Fruit fly (Drosophila melanogaster) whole organism, pupa: ENCODE measurements around the gene cactin.
A peak's percentile ranks its signal among the peaks of the same experiment; 100 is the strongest.

Source experiments
- CG10348 ChIP-seq: fragments of 200-800 bp; sonication (Bioruptor generic); IDR thresholded peaks from 2 replicates; pipeline ENCODE4 v1.3.6; 2022; ENCODE audit warnings: missing biosample characterization, missing genetic modification characterization
- CG12605 ChIP-seq: fragments of 200-800 bp; sonication (Bioruptor generic); IDR thresholded peaks from 2 replicates; pipeline ENCODE4 v1.3.6; 2022; ENCODE audit warnings: missing biosample characterization, missing genetic modification characterization
- CG13204 ChIP-seq: fragments of 200-800 bp; sonication (Bioruptor generic); optimal IDR thresholded peaks from 2 replicates; lab custom pipeline; 2018; ENCODE audit warnings: missing biosample characterization, mild to moderate bottlenecking, missing genetic modification characterization, moderate library complexity
- CG14655 ChIP-seq: fragments of 200-800 bp; sonication (Bioruptor generic); optimal IDR thresholded peaks from 3 replicates; lab custom pipeline; 2017; ENCODE audit warnings: mild to moderate bottlenecking, missing biosample characterization, missing genetic modification reagents, missing genetic modification characterization
- CG15710 ChIP-seq: fragments of 200-800 bp; sonication (Bioruptor generic); optimal IDR thresholded peaks from 2 replicates; lab custom pipeline; 2018; ENCODE audit warnings: missing biosample characterization, mild to moderate bottlenecking, missing genetic modification characterization, moderate library complexity
- CG17806 ChIP-seq: fragments of 200-800 bp; sonication (Bioruptor generic); optimal IDR thresholded peaks from 2 replicates; lab custom pipeline; 2018; ENCODE audit warnings: missing biosample characterization, mild to moderate bottlenecking, missing genetic modification characterization, moderate library complexity
- CG32121 ChIP-seq: fragments of 200-800 bp; sonication (Bioruptor generic); IDR thresholded peaks from 2 replicates; pipeline ENCODE4 v1.3.6; 2022; ENCODE audit warnings: missing biosample characterization, missing genetic modification characterization
- CG34367 ChIP-seq: fragments of 200-800 bp; sonication (Bioruptor generic); optimal IDR thresholded peaks from 2 replicates; lab custom pipeline; 2018; ENCODE audit warnings: missing biosample characterization, mild to moderate bottlenecking, missing genetic modification characterization
- CG4496 ChIP-seq: fragments of 200-800 bp; sonication (Bioruptor generic); IDR thresholded peaks from 3 replicates; pipeline ENCODE4 v1.3.6; 2022; ENCODE audit warnings: missing biosample characterization, missing genetic modification characterization
- CG8159 ChIP-seq: fragments of 200-800 bp; sonication (Bioruptor generic); optimal IDR thresholded peaks from 3 replicates; lab custom pipeline; 2018; ENCODE audit warnings: missing biosample characterization, mild to moderate bottlenecking, missing genetic modification characterization, moderate library complexity
- CG8301 ChIP-seq: fragments of 200-800 bp; sonication (Bioruptor generic); optimal IDR thresholded peaks from 2 replicates; lab custom pipeline; 2018; ENCODE audit warnings: missing biosample characterization, mild to moderate bottlenecking, missing genetic modification characterization
- CG9948 ChIP-seq: fragments of 200-800 bp; sonication (Bioruptor generic); optimal IDR thresholded peaks from 2 replicates; lab custom pipeline; 2018; ENCODE audit warnings: missing biosample characterization, mild to moderate bottlenecking, missing genetic modification characterization, moderate library complexity
- D1 ChIP-seq: fragments of 200-800 bp; sonication (Bioruptor generic); optimal IDR thresholded peaks from 2 replicates; lab custom pipeline; 2018; ENCODE audit warnings: missing biosample characterization, mild to moderate bottlenecking, missing genetic modification characterization, moderate library complexity
- EcR ChIP-seq: fragments of 200-800 bp; sonication (Bioruptor generic); optimal IDR thresholded peaks from 3 replicates; lab custom pipeline; 2019; ENCODE audit warnings: missing biosample characterization, missing genetic modification characterization, mild to moderate bottlenecking, moderate library complexity, missing genetic modification reagents
- Ets98B ChIP-seq: fragments of 200-800 bp; sonication (Bioruptor generic); IDR thresholded peaks from 2 replicates; pipeline ENCODE4 v1.3.6; 2022; ENCODE audit warnings: missing biosample characterization, missing genetic modification characterization
- Pif1A ChIP-seq: fragments of 200-800 bp; sonication (Bioruptor generic); optimal IDR thresholded peaks from 3 replicates; lab custom pipeline; 2016; ENCODE audit warnings: missing biosample characterization, missing genetic modification characterization
- Pif1B ChIP-seq: fragments of 200-800 bp; sonication (Bioruptor generic); optimal IDR thresholded peaks from 3 replicates; lab custom pipeline; 2016; ENCODE audit warnings: missing biosample characterization, missing genetic modification characterization
- fd96Ca ChIP-seq: fragments of 200-800 bp; sonication (Bioruptor generic); IDR thresholded peaks from 3 replicates; pipeline ENCODE4 v1.3.6; 2022; ENCODE audit warnings: missing biosample characterization, missing genetic modification characterization
- gl ChIP-seq: fragments of 200-800 bp; sonication (Bioruptor generic); optimal IDR thresholded peaks from 2 replicates; lab custom pipeline; 2018; ENCODE audit warnings: missing biosample characterization, mild to moderate bottlenecking, missing genetic modification characterization
- rn ChIP-seq: fragments of 200-800 bp; sonication (Bioruptor generic); IDR thresholded peaks from 2 replicates; pipeline ENCODE4 v1.3.6; 2022; ENCODE audit warnings: missing biosample characterization, missing genetic modification characterization

The cactin gene

dm6 chrX:20393580-20393979, 30.3 kb upstream of the cactin start, which contains the start of gene Syx16:
TSS of gene Syx16 (minus strand) at chrX:20393751.
- TF ChIP-seq CG4496 (GFP tag; lab: Robert Waterston, UW), result no peak
- no peak for TF ChIP-seq CG8301 (tag; lab: Kevin White, UChicago)
- TF ChIP-seq CG14655 (GFP tag; lab: Kevin White, UChicago), result no peak
- no peak for TF ChIP-seq CG34367
- TF ChIP-seq rn (GFP tag; lab: Robert Waterston, UW), result no peak
- no peak for TF ChIP-seq CG32121 (GFP tag; lab: Robert Waterston, UW)
- TF ChIP-seq CG15710 (tag; lab: Kevin White, UChicago), result no peak
- TF ChIP-seq CG12605 (GFP tag; lab: Robert Waterston, UW), result no peak

- TF ChIP-seq fd96Ca (GFP tag; lab: Robert Waterston, UW) (no peak; the same call in 2 of the 3 replicates), Ets98B (GFP tag; lab: Robert Waterston, UW) (peak; percentile 47), D1 (tag; lab: Kevin White, UChicago) (no peak), CG14655 (GFP tag; lab: Kevin White, UChicago) (no peak), CG15710 (tag; lab: Kevin White, UChicago) (peak; percentile 25), CG10348 (no peak), CG17806 (tag; lab: Kevin White, UChicago) (peak; percentile 20), EcR (GFP tag; lab: Kevin White, UChicago) (no peak), CG12605 (GFP tag; lab: Robert Waterston, UW) (0 out of 2 replicates have a peak, but pooled peaks have one; percentile 9), gl (no peak), CG4496 (GFP tag; lab: Robert Waterston, UW) (peak; percentile 44; the same call in 1 of the 3 replicates), Pif1B (no peak), CG8159 (tag; lab: Kevin White, UChicago) (peak; percentile 21), CG34367 (peak; percentile 19)
Measured at dm6 chrX:20394066-20394913, 29.6 kb upstream of the cactin start, which contains the start of gene HERC2. TSS of gene HERC2 (plus strand) at chrX:20394395.

dm6 chrX:20411635-20412034, 12.2 kb upstream of the cactin start:
- TF ChIP-seq rn (GFP tag; lab: Robert Waterston, UW) (no peak), CG32121 (GFP tag; lab: Robert Waterston, UW) (no peak), D1 (tag; lab: Kevin White, UChicago) (no peak), CG8159 (tag; lab: Kevin White, UChicago) (no peak)
- TF ChIP-seq, all 21 proteins: peak for 0

dm6 chrX:20413481-20413880, 10.4 kb upstream of the cactin start, which contains the start of gene CG15459:
TSS of gene CG15459 (minus strand) at chrX:20413581.
- TF ChIP-seq fd96Ca (GFP tag; lab: Robert Waterston, UW) (no peak), CG34367 (no peak), gl (no peak), Ets98B (GFP tag; lab: Robert Waterston, UW) (no peak), CG10348 (no peak), CG32121 (GFP tag; lab: Robert Waterston, UW) (no peak), CG14655 (GFP tag; lab: Kevin White, UChicago) (no peak), EcR (GFP tag; lab: Kevin White, UChicago) (no peak), CG12605 (GFP tag; lab: Robert Waterston, UW) (no peak), CG9948 (tag; lab: Kevin White, UChicago) (no peak), rn (GFP tag; lab: Robert Waterston, UW) (no peak), CG15710 (tag; lab: Kevin White, UChicago) (no peak), D1 (tag; lab: Kevin White, UChicago) (no peak)
- TF ChIP-seq, all 21 proteins: peak for 0

- TF ChIP-seq D1 (tag; lab: Kevin White, UChicago) (no peak), rn (GFP tag; lab: Robert Waterston, UW) (no peak), Pif1A (no peak), CG34367 (no peak)
Measured at dm6 chrX:20414099-20414498, 9.8 kb upstream of the cactin start, which contains the start of gene CG15458. TSS of gene CG15458 (minus strand) at chrX:20414199.

- TF ChIP-seq fd96Ca (GFP tag; lab: Robert Waterston, UW) (no peak), CG8301 (tag; lab: Kevin White, UChicago) (no peak), D1 (tag; lab: Kevin White, UChicago) (no peak), CG10348 (no peak), Ets98B (GFP tag; lab: Robert Waterston, UW) (no peak), CG8159 (tag; lab: Kevin White, UChicago) (no peak)
Measured at dm6 chrX:20415444-20415843, 8.4 kb upstream of the cactin start, which contains the start of gene Obp19a. TSS of gene Obp19a (plus strand) at chrX:20415744.

dm6 chrX:20416433-20416832, 7.4 kb upstream of the cactin start, which contains the start of gene Obp19b:
TSS of gene Obp19b (plus strand) at chrX:20416733.
- no peak for TF ChIP-seq CG13204 (GFP tag; lab: Kevin White, UChicago)
- no peak for TF ChIP-seq CG8159 (tag; lab: Kevin White, UChicago)
- TF ChIP-seq Pif1B, result no peak
- no peak for TF ChIP-seq EcR (GFP tag; lab: Kevin White, UChicago)
- TF ChIP-seq CG32121 (GFP tag; lab: Robert Waterston, UW), result no peak
- TF ChIP-seq Pif1A, result no peak
- no peak for TF ChIP-seq CG14655 (GFP tag; lab: Kevin White, UChicago)
- no peak for TF ChIP-seq CG17806 (tag; lab: Kevin White, UChicago)
- TF ChIP-seq CG10348, result no peak
- TF ChIP-seq CG15710 (tag; lab: Kevin White, UChicago), result no peak
- no peak for TF ChIP-seq CG9948 (tag; lab: Kevin White, UChicago)
- TF ChIP-seq CG12605 (GFP tag; lab: Robert Waterston, UW), result no peak
- no peak for TF ChIP-seq gl
- no peak for TF ChIP-seq Ets98B (GFP tag; lab: Robert Waterston, UW)
- TF ChIP-seq CG4496 (GFP tag; lab: Robert Waterston, UW), result no peak
- TF ChIP-seq fd96Ca (GFP tag; lab: Robert Waterston, UW), result no peak
- TF ChIP-seq CG8301 (tag; lab: Kevin White, UChicago), result no peak
- no peak for TF ChIP-seq rn (GFP tag; lab: Robert Waterston, UW)
